Worm (Caenorhabditis elegans): ENCODE results near the gene C18H7.12.

- no peak for TF ChIP-seq lin-13 (GFP tag; optimal IDR thresholded peaks at IDR 0.05)
- TF ChIP-seq Y55F3AM.14 (GFP tag; optimal IDR thresholded peaks at IDR 0.05): no peak
- no peak for TF ChIP-seq lin-11 (tag; optimal IDR thresholded peaks at IDR 0.05)
- TF ChIP-seq unc-62 (GFP tag; optimal IDR thresholded peaks at IDR 0.05): no peak
- TF ChIP-seq mab-5 (tag; optimal IDR thresholded peaks at IDR 0.05): no peak
- TF ChIP-seq nhr-237 (tag; optimal IDR thresholded peaks at IDR 0.05): no peak
- TF ChIP-seq R02D3.7 (tag; optimal IDR thresholded peaks at IDR 0.05): no peak
- no peak for TF ChIP-seq nhr-23 (tag; optimal IDR thresholded peaks at IDR 0.05)
- no peak for TF ChIP-seq zag-1 (tag; optimal IDR thresholded peaks at IDR 0.05)
- no peak for TF ChIP-seq aly-2 (tag; optimal IDR thresholded peaks at IDR 0.05)
These were observed 35.4 kb upstream of the C18H7.12 start for ce11 chrIV:622989-623388.
